Worm (Caenorhabditis elegans): ENCODE data around the gene C34E10.9.
A peak's percentile ranks its signal among the peaks of the same experiment; 100 is the strongest.

Gene C34E10.9

DNA sequence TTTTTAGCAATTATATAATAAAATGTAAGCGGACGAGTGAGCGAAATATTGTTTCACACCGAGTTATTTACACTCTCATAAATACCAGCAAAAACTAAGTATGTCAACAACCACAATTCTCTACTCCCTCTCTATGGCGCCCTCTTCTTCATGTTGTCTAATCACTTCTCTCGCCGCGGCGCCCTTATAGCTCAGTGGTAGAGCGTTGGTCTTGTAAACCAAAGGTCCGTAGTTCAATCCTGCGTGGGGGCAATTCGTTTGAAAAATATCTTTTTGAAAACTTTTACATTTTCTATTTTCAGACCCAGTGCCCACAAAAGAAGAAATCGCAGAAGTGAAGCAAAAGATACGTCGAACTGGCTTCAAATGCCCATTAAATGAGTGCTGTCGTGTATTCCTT lies 42.5 kb upstream of the C34E10.9 start (continued):
- TF ChIP-seq ceh-100 (GFP tag; IDR thresholded peaks at IDR 0.05) = 0 out of 2 replicates have a peak, but pooled peaks have one; percentile 41
- peak; percentile 84 for TF ChIP-seq hmg-1.2 (GFP tag; IDR thresholded peaks at IDR 0.05)
- no peak for TF ChIP-seq F39B2.1 (GFP tag; IDR thresholded peaks at IDR 0.05)
- peak; percentile 66 for TF ChIP-seq unc-130 (GFP tag; optimal IDR thresholded peaks at IDR 0.05)
- TF ChIP-seq nhr-120 (GFP tag; IDR thresholded peaks at IDR 0.05) = peak; percentile 94
- TF ChIP-seq nfyb-1 (GFP tag; IDR thresholded peaks at IDR 0.05) = peak; percentile 85
- peak; percentile 46; the same call in 1 of the 2 replicates for TF ChIP-seq hmg-20 (GFP tag; IDR thresholded peaks at IDR 0.05)
- peak; percentile 83 for TF ChIP-seq madf-3 (GFP tag; IDR thresholded peaks at IDR 0.05)
- no peak; the same call in 1 of the 2 replicates for TF ChIP-seq dox-1 (GFP tag; IDR thresholded peaks at IDR 0.05)
- peak; percentile 91; the same call in 1 of the 2 replicates for TF ChIP-seq ceh-58 (GFP tag; IDR thresholded peaks at IDR 0.05)
- peak; percentile 68; the same call in 1 of the 2 replicates for TF ChIP-seq attf-6 (GFP tag; IDR thresholded peaks at IDR 0.05)
- TF ChIP-seq sdz-38 (tag; optimal IDR thresholded peaks at IDR 0.05) = no peak
- TF ChIP-seq nhr-90 (tag; optimal IDR thresholded peaks at IDR 0.05) = peak; percentile 95
- TF ChIP-seq nfya-1 (tag; optimal IDR thresholded peaks at IDR 0.05; ENCODE audit: borderline replicate concordance, insufficient read depth) = no peak
- peak; percentile 57 for TF ChIP-seq F10E7.11 (tag; optimal IDR thresholded peaks at IDR 0.05)
- no peak for TF ChIP-seq mes-4 (tag; optimal IDR thresholded peaks at IDR 0.05)
- TF ChIP-seq lin-26 (GFP tag; IDR thresholded peaks at IDR 0.05) = peak; percentile 98
- no peak; the same call in 1 of the 2 replicates for TF ChIP-seq ekl-4 (GFP tag; IDR thresholded peaks at IDR 0.05)
- peak; percentile 83 to 93 for TF ChIP-seq rec-8 (tag; optimal IDR thresholded peaks at IDR 0.05)
- TF ChIP-seq ceh-91 (GFP tag; IDR thresholded peaks at IDR 0.05) = peak; percentile 48; the same call in 1 of the 2 replicates
- TF ChIP-seq egrh-3 (GFP tag; IDR thresholded peaks at IDR 0.05) = peak; percentile 60; the same call in 1 of the 2 replicates
- no peak; the same call in 1 of the 2 replicates for TF ChIP-seq C17E4.6 (GFP tag; IDR thresholded peaks at IDR 0.05)
- no peak for TF ChIP-seq mel-28 (tag; optimal IDR thresholded peaks at IDR 0.05; ENCODE audit: borderline replicate concordance)
- peak; percentile 85 for TF ChIP-seq him-1 (tag; optimal IDR thresholded peaks at IDR 0.05)
- no peak for TF ChIP-seq F57C9.4 (tag; optimal IDR thresholded peaks at IDR 0.05)
- peak; percentile 83; the same call in 1 of the 2 replicates for TF ChIP-seq ztf-28 (GFP tag; IDR thresholded peaks at IDR 0.05)
- TF ChIP-seq Y95B8A.8 (GFP tag; IDR thresholded peaks at IDR 0.05) = peak; percentile 80; the same call in 1 of the 2 replicates
- peak; percentile 89 for TF ChIP-seq athp-1 (tag; optimal IDR thresholded peaks at IDR 0.05)
- peak; percentile 94 for TF ChIP-seq ZK185.1 (tag; optimal IDR thresholded peaks at IDR 0.05; ENCODE audit: poor library complexity, severe bottlenecking)
- peak; percentile 21 for TF ChIP-seq atf-7 (tag; optimal IDR thresholded peaks at IDR 0.05)
- no peak for TF ChIP-seq dpff-1 (tag; optimal IDR thresholded peaks at IDR 0.05)
- peak; percentile 97 for TF ChIP-seq die-1 (tag; optimal IDR thresholded peaks at IDR 0.05)
- TF ChIP-seq F52B5.7 (tag; optimal IDR thresholded peaks at IDR 0.05) = peak; percentile 83
- peak; percentile 89 for TF ChIP-seq rpc-1 (optimal IDR thresholded peaks at IDR 0.05)
- peak; percentile 97 for TF ChIP-seq rpc-1 (tag; optimal IDR thresholded peaks at IDR 0.05)
- TF ChIP-seq somi-1 (GFP tag; optimal IDR thresholded peaks at IDR 0.05) = peak; percentile 76
- peak; percentile 78 for TF ChIP-seq zim-3 (tag; optimal IDR thresholded peaks at IDR 0.05)
- TF ChIP-seq pha-4 (tag; optimal IDR thresholded peaks at IDR 0.05) = no peak
- peak; percentile 68; the same call in 1 of the 2 replicates for TF ChIP-seq Y53G8AR.9 (GFP tag; conservative IDR thresholded peaks at IDR 0.05)
- TF ChIP-seq F23B12.7 (tag; optimal IDR thresholded peaks at IDR 0.05; ENCODE audit: insufficient read depth) = peak; percentile 69
- peak; percentile 24 for TF ChIP-seq K12H6.12 (tag; optimal IDR thresholded peaks at IDR 0.05)
- peak; percentile 67 for TF ChIP-seq hrde-1 (tag; optimal IDR thresholded peaks at IDR 0.05; ENCODE audit: borderline replicate concordance)
- TF ChIP-seq fkh-3 (tag; optimal IDR thresholded peaks at IDR 0.05) = peak; percentile 81
- peak; percentile 83; the same call in 1 of the 2 replicates for TF ChIP-seq aptf-3 (GFP tag; IDR thresholded peaks at IDR 0.05)
- no peak; the same call in 1 of the 2 replicates for TF ChIP-seq hsf-1 (GFP tag; IDR thresholded peaks at IDR 0.05)
- TF ChIP-seq B0035.1 (tag; optimal IDR thresholded peaks at IDR 0.05) = no peak
- TF ChIP-seq ets-4 (GFP tag; optimal IDR thresholded peaks at IDR 0.05) = no peak
- TF ChIP-seq rcor-1 (GFP tag; IDR thresholded peaks at IDR 0.05) = peak; percentile 70
